Worm (Caenorhabditis elegans) whole organism, young adult: Measurements from ENCODE around the gene ZK742.4.

Source experiments
- B0035.1 ChIP-seq: sonication (generic microtip); optimal IDR thresholded peaks from 2 replicates; lab custom pipeline; 2016; ENCODE audit warnings: missing genetic modification characterization, mild to moderate bottlenecking, missing compliant biosample characterization, missing genotype, missing genetic modification reagents
- B0336.3 ChIP-seq: fragments of 200-800 bp; sonication (Bioruptor generic); IDR thresholded peaks from 2 replicates; pipeline ENCODE4 v1.3.6; 2022; ENCODE audit warnings: missing genetic modification characterization, missing compliant biosample characterization
- F10E7.11 ChIP-seq: sonication (generic microtip); optimal IDR thresholded peaks from 2 replicates; lab custom pipeline; 2017; ENCODE audit warnings: mild to moderate bottlenecking, missing genetic modification characterization, moderate library complexity, missing compliant biosample characterization
- Y67H2A.10 ChIP-seq: fragments of 200-800 bp; sonication (Bioruptor generic); conservative IDR thresholded peaks from 2 replicates; pipeline ENCODE4 v1.3.6; 2022; ENCODE audit warnings: missing genetic modification reagents, missing genetic modification characterization, missing compliant biosample characterization
- aptf-3 ChIP-seq: fragments of 200-800 bp; sonication (Bioruptor generic); IDR thresholded peaks from 2 replicates; pipeline ENCODE4 v1.3.6; 2022; ENCODE audit warnings: missing genetic modification characterization, missing compliant biosample characterization
- attf-6 ChIP-seq: fragments of 200-800 bp; sonication (Bioruptor generic); IDR thresholded peaks from 2 replicates; pipeline ENCODE4 v1.3.6; 2022; ENCODE audit warnings: missing genetic modification reagents, missing genetic modification characterization, missing compliant biosample characterization
- ceh-79 ChIP-seq: sonication (generic microtip); optimal IDR thresholded peaks from 2 replicates; lab custom pipeline; 2017; ENCODE audit warnings: mild to moderate bottlenecking, missing genetic modification characterization, missing compliant biosample characterization
- egl-44 ChIP-seq: fragments of 200-800 bp; sonication (Bioruptor generic); IDR thresholded peaks from 2 replicates; pipeline ENCODE4 v1.3.6; 2022; ENCODE audit warnings: missing genetic modification reagents, missing genetic modification characterization, missing compliant biosample characterization
- ekl-4 ChIP-seq: fragments of 200-800 bp; sonication (Bioruptor generic); IDR thresholded peaks from 2 replicates; pipeline ENCODE4 v1.3.6; 2022; ENCODE audit warnings: missing genetic modification reagents, missing genetic modification characterization, missing compliant biosample characterization
- lin-40 ChIP-seq: sonication (generic microtip); optimal IDR thresholded peaks from 2 replicates; lab custom pipeline; 2016; ENCODE audit warnings: missing genetic modification characterization, mild to moderate bottlenecking, missing compliant biosample characterization, missing genotype, missing genetic modification reagents
- repo-1 ChIP-seq: sonication (generic microtip); optimal IDR thresholded peaks from 2 replicates; lab custom pipeline; 2017; ENCODE audit warnings: mild to moderate bottlenecking, missing genetic modification characterization, missing compliant biosample characterization
- snpc-4 ChIP-seq, 5 experiments: fragments of 150-350 bp in 1 of 5; sonication (generic microtip) in 4 of 5; optimal IDR thresholded peaks; 2 replicates each; lab custom pipeline; 2014 to 2018; ENCODE audit warnings: missing genetic modification characterization in 5 of 5, missing biosample characterization in 3 of 5, antibody characterized with exemption in 2 of 5, mild to moderate bottlenecking in 2 of 5, missing compliant biosample characterization in 2 of 5, missing genotype in 2 of 5, moderate library complexity in 2 of 5, missing genetic modification reagents in 1 of 5
- unc-130 ChIP-seq: sonication (generic microtip); optimal IDR thresholded peaks from 2 replicates; lab custom pipeline; 2016; ENCODE audit warnings: missing genetic modification reagents, missing genetic modification characterization, missing compliant biosample characterization
- unc-62 ChIP-seq: fragments of 150-350 bp; optimal IDR thresholded peaks from 2 replicates; lab custom pipeline; 2014; ENCODE audit warnings: missing biosample characterization, missing genetic modification reagents, missing genetic modification characterization

- TF ChIP-seq lin-40 (tag; lab: Kevin White, UChicago), result no peak
- no peak for TF ChIP-seq F10E7.11 (tag; lab: Kevin White, UChicago)
- no peak for TF ChIP-seq repo-1 (tag; lab: Kevin White, UChicago)
- no peak for TF ChIP-seq egl-44 (GFP tag; lab: Robert Waterston, UW)
- TF ChIP-seq ekl-4 (GFP tag; lab: Robert Waterston, UW), result no peak
- no peak for TF ChIP-seq aptf-3 (GFP tag; lab: Robert Waterston, UW)
- no peak for TF ChIP-seq ceh-79 (tag; lab: Kevin White, UChicago)
- no peak for TF ChIP-seq snpc-4 (GFP tag; optimal IDR thresholded peaks at IDR 0.05; lab: Kevin White, UChicago)
- TF ChIP-seq snpc-4 (tag; optimal IDR thresholded peaks at IDR 0.05; lab: Kevin White, UChicago), result no peak
- TF ChIP-seq Y67H2A.10 (GFP tag; lab: Robert Waterston, UW), result no peak
- TF ChIP-seq unc-62 (GFP tag; lab: Kevin White, UChicago), result no peak
- TF ChIP-seq B0035.1, result no peak
- TF ChIP-seq attf-6 (GFP tag; lab: Robert Waterston, UW), result no peak
- no peak for TF ChIP-seq B0336.3 (GFP tag; lab: Robert Waterston, UW)
- TF ChIP-seq unc-130, result no peak
Observed at ce11 chrV:7816486-7816885, 4.9 kb upstream of the ZK742.4 start.
